Fruit fly (Drosophila melanogaster) whole organism, pupa: ENCODE results near the gene Ir31a.

Experiments used
- CG10348 ChIP-seq: fragments of 200-800 bp; sonication (Bioruptor generic); IDR thresholded peaks from 2 replicates; pipeline ENCODE4 v1.3.6; 2022; ENCODE audit warnings: missing biosample characterization, missing genetic modification characterization
- CG12605 ChIP-seq: fragments of 200-800 bp; sonication (Bioruptor generic); IDR thresholded peaks from 2 replicates; pipeline ENCODE4 v1.3.6; 2022; ENCODE audit warnings: missing biosample characterization, missing genetic modification characterization
- CG13204 ChIP-seq: fragments of 200-800 bp; sonication (Bioruptor generic); optimal IDR thresholded peaks from 2 replicates; lab custom pipeline; 2018; ENCODE audit warnings: missing biosample characterization, mild to moderate bottlenecking, missing genetic modification characterization, moderate library complexity
- CG14655 ChIP-seq: fragments of 200-800 bp; sonication (Bioruptor generic); optimal IDR thresholded peaks from 3 replicates; lab custom pipeline; 2017; ENCODE audit warnings: mild to moderate bottlenecking, missing biosample characterization, missing genetic modification reagents, missing genetic modification characterization
- CG15710 ChIP-seq: fragments of 200-800 bp; sonication (Bioruptor generic); optimal IDR thresholded peaks from 2 replicates; lab custom pipeline; 2018; ENCODE audit warnings: missing biosample characterization, mild to moderate bottlenecking, missing genetic modification characterization, moderate library complexity
- CG17806 ChIP-seq: fragments of 200-800 bp; sonication (Bioruptor generic); optimal IDR thresholded peaks from 2 replicates; lab custom pipeline; 2018; ENCODE audit warnings: missing biosample characterization, mild to moderate bottlenecking, missing genetic modification characterization, moderate library complexity
- CG32121 ChIP-seq: fragments of 200-800 bp; sonication (Bioruptor generic); IDR thresholded peaks from 2 replicates; pipeline ENCODE4 v1.3.6; 2022; ENCODE audit warnings: missing biosample characterization, missing genetic modification characterization
- CG34367 ChIP-seq: fragments of 200-800 bp; sonication (Bioruptor generic); optimal IDR thresholded peaks from 2 replicates; lab custom pipeline; 2018; ENCODE audit warnings: missing biosample characterization, mild to moderate bottlenecking, missing genetic modification characterization
- CG4496 ChIP-seq: fragments of 200-800 bp; sonication (Bioruptor generic); IDR thresholded peaks from 3 replicates; pipeline ENCODE4 v1.3.6; 2022; ENCODE audit warnings: missing biosample characterization, missing genetic modification characterization
- CG8159 ChIP-seq: fragments of 200-800 bp; sonication (Bioruptor generic); optimal IDR thresholded peaks from 3 replicates; lab custom pipeline; 2018; ENCODE audit warnings: missing biosample characterization, mild to moderate bottlenecking, missing genetic modification characterization, moderate library complexity
- CG8301 ChIP-seq: fragments of 200-800 bp; sonication (Bioruptor generic); optimal IDR thresholded peaks from 2 replicates; lab custom pipeline; 2018; ENCODE audit warnings: missing biosample characterization, mild to moderate bottlenecking, missing genetic modification characterization
- CG9948 ChIP-seq: fragments of 200-800 bp; sonication (Bioruptor generic); optimal IDR thresholded peaks from 2 replicates; lab custom pipeline; 2018; ENCODE audit warnings: missing biosample characterization, mild to moderate bottlenecking, missing genetic modification characterization, moderate library complexity
- D1 ChIP-seq: fragments of 200-800 bp; sonication (Bioruptor generic); optimal IDR thresholded peaks from 2 replicates; lab custom pipeline; 2018; ENCODE audit warnings: missing biosample characterization, mild to moderate bottlenecking, missing genetic modification characterization, moderate library complexity
- EcR ChIP-seq: fragments of 200-800 bp; sonication (Bioruptor generic); optimal IDR thresholded peaks from 3 replicates; lab custom pipeline; 2019; ENCODE audit warnings: missing biosample characterization, missing genetic modification characterization, mild to moderate bottlenecking, moderate library complexity, missing genetic modification reagents
- Ets98B ChIP-seq: fragments of 200-800 bp; sonication (Bioruptor generic); IDR thresholded peaks from 2 replicates; pipeline ENCODE4 v1.3.6; 2022; ENCODE audit warnings: missing biosample characterization, missing genetic modification characterization
- Pif1A ChIP-seq: fragments of 200-800 bp; sonication (Bioruptor generic); optimal IDR thresholded peaks from 3 replicates; lab custom pipeline; 2016; ENCODE audit warnings: missing biosample characterization, missing genetic modification characterization
- Pif1B ChIP-seq: fragments of 200-800 bp; sonication (Bioruptor generic); optimal IDR thresholded peaks from 3 replicates; lab custom pipeline; 2016; ENCODE audit warnings: missing biosample characterization, missing genetic modification characterization
- Snoo ChIP-seq: fragments of 200-800 bp; sonication (Bioruptor generic); optimal IDR thresholded peaks from 3 replicates; lab custom pipeline; 2017; ENCODE audit warnings: missing biosample characterization, mild to moderate bottlenecking, missing genetic modification characterization, inconsistent platforms
- fd96Ca ChIP-seq: fragments of 200-800 bp; sonication (Bioruptor generic); IDR thresholded peaks from 3 replicates; pipeline ENCODE4 v1.3.6; 2022; ENCODE audit warnings: missing biosample characterization, missing genetic modification characterization
- gl ChIP-seq: fragments of 200-800 bp; sonication (Bioruptor generic); optimal IDR thresholded peaks from 2 replicates; lab custom pipeline; 2018; ENCODE audit warnings: missing biosample characterization, mild to moderate bottlenecking, missing genetic modification characterization
- rn ChIP-seq: fragments of 200-800 bp; sonication (Bioruptor generic); IDR thresholded peaks from 2 replicates; pipeline ENCODE4 v1.3.6; 2022; ENCODE audit warnings: missing biosample characterization, missing genetic modification characterization

Gene Ir31a

DNA sequence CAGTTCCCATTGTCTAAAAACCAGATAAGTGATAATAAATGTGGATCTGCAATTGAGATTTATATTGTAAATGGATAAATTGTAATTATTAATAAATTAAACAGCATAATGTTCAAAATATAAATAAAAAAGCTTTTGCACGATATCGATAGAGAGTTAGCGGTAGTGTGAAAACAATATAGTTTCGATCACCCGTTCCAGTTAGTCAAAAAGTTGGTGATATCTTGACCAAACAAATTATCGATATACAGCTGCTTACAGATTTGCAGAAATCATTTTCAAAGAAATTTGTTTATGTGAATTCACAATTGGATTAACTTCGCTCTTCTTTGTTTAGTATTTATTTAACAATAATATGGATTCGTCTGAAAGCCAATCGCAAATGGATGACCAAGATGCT, 33.8 kb downstream of the Ir31a start, which contains the start of gene Nse4:
TSS of gene Nse4 (plus strand) at position 267 of the 400 bp plus-strand sequence.
- TF ChIP-seq CG15710 (tag; lab: Kevin White, UChicago) (no peak), CG4496 (GFP tag; lab: Robert Waterston, UW) (no peak), EcR (no peak), CG8301 (tag; lab: Kevin White, UChicago) (no peak), CG34367 (tag; lab: Kevin White, UChicago) (no peak)

DNA sequence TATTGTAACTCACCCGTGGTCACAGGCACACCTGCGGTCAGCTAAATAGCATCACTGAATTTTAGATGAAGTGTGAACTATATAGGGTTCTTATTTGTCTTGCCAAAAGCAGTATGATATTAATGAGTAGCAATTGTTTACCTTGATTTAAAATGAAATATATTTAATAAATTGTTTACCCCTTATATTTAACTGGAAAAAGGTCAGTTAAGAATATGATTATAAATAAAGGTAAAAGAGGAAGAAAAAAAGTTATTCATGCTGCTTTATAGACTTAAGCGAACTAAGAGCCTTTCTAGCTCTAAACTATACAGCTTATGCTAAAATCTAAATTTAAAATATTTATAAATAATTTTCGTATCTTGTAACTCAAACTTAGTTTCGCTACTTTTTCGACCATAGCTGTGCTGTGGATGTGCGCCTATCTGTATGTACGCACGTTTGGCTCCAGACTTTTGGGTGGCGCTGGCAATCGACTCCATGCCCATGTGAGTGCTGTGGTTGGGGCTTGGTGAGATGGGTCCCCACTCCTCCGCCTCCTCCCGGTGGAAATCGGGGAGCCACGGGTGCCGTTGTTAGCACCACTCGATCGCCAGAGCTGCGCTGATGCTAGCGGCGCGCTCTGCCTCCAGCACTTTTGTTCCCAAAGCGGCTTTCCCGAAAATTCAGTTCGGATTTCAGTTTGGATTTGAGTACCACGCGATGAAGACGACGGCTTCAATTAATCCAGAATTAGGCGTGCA, 36.9 kb downstream of the Ir31a start, which contains the start of gene loh:
TSS of gene loh (plus strand) at position 487 of the 743 bp plus-strand sequence.
- no peak for TF ChIP-seq CG8301 (tag; lab: Kevin White, UChicago)
- peak; percentile 41 for TF ChIP-seq Snoo (tag; lab: Kevin White, UChicago)
- TF ChIP-seq, all 21 proteins: peak for 1

DNA sequence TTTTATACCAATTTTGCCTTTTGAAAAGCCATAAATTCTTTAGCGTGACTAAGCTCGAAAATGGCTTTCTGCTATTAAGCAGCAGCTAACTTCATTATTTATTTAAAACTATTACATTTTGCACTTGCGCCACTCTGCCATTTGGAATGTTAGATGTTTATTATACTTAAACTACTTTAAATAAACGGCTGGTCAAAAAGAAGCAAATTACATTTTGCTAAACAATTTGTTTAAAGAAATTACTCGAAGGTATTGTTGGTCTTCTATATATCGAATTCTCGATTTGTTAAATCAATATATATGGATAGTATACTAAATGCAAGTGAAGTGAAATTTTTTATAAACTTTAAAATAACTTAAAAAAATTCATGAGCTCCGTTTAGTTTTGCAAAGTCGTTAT, 46.9 kb downstream of the Ir31a start, which contains the start of gene ppk10:
TSS of gene ppk10 (minus strand) at position 101 of the 400 bp plus-strand sequence.
- TF ChIP-seq CG8159 (tag; lab: Kevin White, UChicago) (no peak), Ets98B (GFP tag; lab: Robert Waterston, UW) (no peak), CG10348 (GFP tag; lab: Robert Waterston, UW) (no peak), Pif1A (GFP tag; lab: Kevin White, UChicago) (no peak), CG17806 (no peak), gl (tag; lab: Kevin White, UChicago) (no peak), CG15710 (tag; lab: Kevin White, UChicago) (no peak), CG13204 (GFP tag; lab: Kevin White, UChicago) (no peak), fd96Ca (no peak), Pif1B (GFP tag; lab: Kevin White, UChicago) (no peak), CG34367 (tag; lab: Kevin White, UChicago) (no peak), D1 (no peak), rn (GFP tag; lab: Robert Waterston, UW) (no peak)

DNA sequence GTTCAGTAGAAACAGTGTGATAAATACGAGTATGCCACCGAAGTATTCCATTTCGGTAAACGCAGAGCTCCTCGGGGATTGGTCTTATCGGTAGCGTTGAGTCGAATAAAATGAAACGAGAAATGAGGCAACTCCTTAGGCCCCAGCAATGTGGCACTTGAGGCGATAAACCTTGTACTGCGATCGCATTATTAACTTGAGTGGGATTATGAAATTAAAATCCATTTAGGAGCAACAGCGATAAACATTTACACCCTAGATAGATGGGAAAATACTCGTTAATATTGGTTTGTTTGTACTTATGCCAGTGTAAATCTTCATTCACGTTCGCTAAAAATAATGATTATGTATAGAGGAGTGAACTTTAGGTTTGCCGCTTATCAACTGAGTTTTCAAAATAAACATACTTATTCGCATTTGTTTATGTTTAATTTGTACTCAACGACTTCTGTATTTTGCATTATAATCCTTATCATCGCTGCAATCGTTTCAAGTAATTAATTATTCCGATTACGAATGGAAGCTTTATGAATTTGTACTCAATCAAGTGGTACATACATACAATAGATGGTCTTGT, 50.7 kb downstream of the Ir31a start:
- no peak for TF ChIP-seq CG17806
- no peak for TF ChIP-seq CG34367 (tag; lab: Kevin White, UChicago)
- no peak for TF ChIP-seq CG10348 (GFP tag; lab: Robert Waterston, UW)
- no peak for TF ChIP-seq rn (GFP tag; lab: Robert Waterston, UW)
- TF ChIP-seq CG12605 (GFP tag; lab: Robert Waterston, UW), result no peak
- no peak for TF ChIP-seq CG4496 (GFP tag; lab: Robert Waterston, UW)
- no peak for TF ChIP-seq CG8301 (tag; lab: Kevin White, UChicago)
- TF ChIP-seq CG14655 (GFP tag; lab: Kevin White, UChicago), result no peak
- TF ChIP-seq CG13204 (GFP tag; lab: Kevin White, UChicago), result no peak
- no peak for TF ChIP-seq EcR
- no peak for TF ChIP-seq CG15710 (tag; lab: Kevin White, UChicago)
- no peak for TF ChIP-seq CG32121 (GFP tag; lab: Robert Waterston, UW)
- no peak for TF ChIP-seq Ets98B (GFP tag; lab: Robert Waterston, UW)
- TF ChIP-seq Snoo (tag; lab: Kevin White, UChicago), result no peak
- no peak for TF ChIP-seq Pif1A (GFP tag; lab: Kevin White, UChicago)
- no peak for TF ChIP-seq D1
- no peak for TF ChIP-seq CG9948 (tag; lab: Kevin White, UChicago)
- TF ChIP-seq gl (tag; lab: Kevin White, UChicago), result no peak
- TF ChIP-seq, all 21 proteins: peak for 0

DNA sequence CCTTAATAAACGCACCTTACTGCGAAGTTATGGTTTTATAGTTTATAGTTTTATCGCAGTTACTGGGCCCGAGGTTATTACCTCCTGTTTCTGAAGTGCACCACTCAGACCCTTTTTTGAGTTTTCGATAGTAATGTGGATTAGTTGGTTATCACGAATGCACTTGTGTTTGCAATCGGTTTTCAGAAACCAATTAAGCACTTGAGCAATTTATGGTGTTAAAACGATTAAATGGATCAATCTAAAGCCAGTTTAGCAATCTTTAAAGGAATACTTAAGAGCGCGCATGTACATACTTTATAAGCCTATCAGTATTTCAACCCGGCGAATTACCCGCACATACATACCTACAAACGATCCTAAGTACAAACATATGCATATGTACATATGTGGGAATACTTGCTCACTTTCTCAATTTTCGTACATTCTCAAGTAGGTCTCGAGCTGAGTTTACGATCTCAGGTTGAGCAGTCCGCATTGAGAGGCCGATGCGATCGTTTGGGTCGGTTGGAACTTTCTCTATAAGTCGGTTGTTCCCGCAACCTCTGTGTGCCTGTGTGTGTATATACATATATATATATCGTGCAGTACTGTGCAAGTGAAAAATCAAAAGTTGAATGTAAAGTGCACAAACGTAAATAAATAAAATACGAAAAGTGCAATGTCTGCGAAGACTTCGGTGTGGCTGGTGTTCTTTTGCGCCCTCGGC, 52.0 kb downstream of the Ir31a start, which contains the start of the genes LManI and LManII:
TSS of gene LManI (minus strand) at position 51 of the 709 bp plus-strand sequence.
TSS of gene LManII (plus strand) at position 468 of the 709 bp plus-strand sequence.
- TF ChIP-seq CG12605 (GFP tag; lab: Robert Waterston, UW) (peak; percentile 12; the same call in 1 of the 2 replicates), Pif1B (GFP tag; lab: Kevin White, UChicago) (no peak)
